6 worm cellular contexts compared by ENCODE assay signal in the genomic region with DNA sequence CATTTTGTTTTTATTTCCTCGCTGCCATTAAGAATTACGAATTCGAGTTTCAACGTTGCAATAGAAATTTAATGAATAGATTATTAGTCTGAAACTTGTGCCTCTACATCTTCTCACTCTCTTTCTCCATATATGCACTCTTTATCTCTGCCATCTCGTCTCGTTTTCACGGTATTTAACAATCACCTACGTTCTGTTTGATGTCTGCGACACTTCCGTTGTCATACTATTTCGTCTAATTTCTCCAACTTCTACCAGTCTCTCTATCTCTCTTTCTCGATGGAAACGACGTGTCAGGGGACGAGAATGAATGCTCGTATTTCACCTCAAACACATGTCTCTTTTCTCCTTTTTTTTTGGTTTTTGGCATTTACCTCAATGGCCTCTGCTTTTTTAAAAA.
A peak's percentile ranks its signal among the peaks of the same experiment; 100 is the strongest.
TF ChIP-seq lines count a peak whose summit lies in the region.

No protein-coding gene starts in this region.

TF ChIP-seq in whole organism, L1 larva, 84 proteins besides CTCF, POLR2A, EP300 and RAD21 (continued from another document and continues in another):
- TF ChIP-seq egl-27 (tag; optimal IDR thresholded peaks at IDR 0.05; lab: Kevin White, UChicago) = no peak
- no peak; the same call in 1 of the 2 replicates for TF ChIP-seq grh-1 (GFP tag; IDR thresholded peaks at IDR 0.05; lab: Robert Waterston, UW)
- TF ChIP-seq hlh-17 (GFP tag; optimal IDR thresholded peaks at IDR 0.05; lab: Kevin White, UChicago; ENCODE audit: borderline replicate concordance) = no peak
- no peak for TF ChIP-seq efl-3 (GFP tag; optimal IDR thresholded peaks at IDR 0.05; lab: Kevin White, UChicago)
- no peak for TF ChIP-seq vab-15 (tag; optimal IDR thresholded peaks at IDR 0.05; lab: Kevin White, UChicago)
- no peak for TF ChIP-seq snpc-4 (tag; optimal IDR thresholded peaks at IDR 0.05; lab: Kevin White, UChicago)
- TF ChIP-seq nhr-71 (tag; optimal IDR thresholded peaks at IDR 0.05; lab: Kevin White, UChicago) = peak; percentile 70
- no peak for TF ChIP-seq sptf-1 (tag; optimal IDR thresholded peaks at IDR 0.05; lab: Kevin White, UChicago)
- no peak for TF ChIP-seq nhr-77 (tag; optimal IDR thresholded peaks at IDR 0.05; lab: Kevin White, UChicago)
- TF ChIP-seq mef-2 (tag; optimal IDR thresholded peaks at IDR 0.05; lab: Kevin White, UChicago) = no peak
- peak; percentile 51 for TF ChIP-seq fkh-8 (tag; optimal IDR thresholded peaks at IDR 0.05; lab: Kevin White, UChicago)
- TF ChIP-seq zag-1 (tag; optimal IDR thresholded peaks at IDR 0.05; lab: Kevin White, UChicago) = no peak
- no peak for TF ChIP-seq ceh-88 (GFP tag; IDR thresholded peaks at IDR 0.05; lab: Robert Waterston, UW)
- TF ChIP-seq nhr-28 (tag; optimal IDR thresholded peaks at IDR 0.05; lab: Kevin White, UChicago) = no peak
- TF ChIP-seq fos-1 (tag; optimal IDR thresholded peaks at IDR 0.05; lab: Kevin White, UChicago) = no peak
- TF ChIP-seq ets-5 (GFP tag; IDR thresholded peaks at IDR 0.05; lab: Robert Waterston, UW) = no peak
- no peak for TF ChIP-seq F16B12.6 (tag; optimal IDR thresholded peaks at IDR 0.05; lab: Kevin White, UChicago)
- peak; percentile 32 for TF ChIP-seq xbp-1 (tag; optimal IDR thresholded peaks at IDR 0.05; lab: Kevin White, UChicago)
- TF ChIP-seq lin-13 (GFP tag; optimal IDR thresholded peaks at IDR 0.05; lab: Kevin White, UChicago) = no peak
- TF ChIP-seq ztf-4 (tag; optimal IDR thresholded peaks at IDR 0.05; lab: Kevin White, UChicago) = peak; percentile 19
- no peak for TF ChIP-seq ztf-11 (tag; optimal IDR thresholded peaks at IDR 0.05; lab: Kevin White, UChicago)
- no peak for TF ChIP-seq aha-1 (tag; optimal IDR thresholded peaks at IDR 0.05; lab: Kevin White, UChicago)

TF ChIP-seq in whole organism, L2 larva, 48 proteins besides CTCF, POLR2A, EP300 and RAD21 (continued from another document):
- TF ChIP-seq elt-3 (tag; optimal IDR thresholded peaks at IDR 0.05; lab: Kevin White, UChicago) (no peak), nhr-237 (tag; optimal IDR thresholded peaks at IDR 0.05; lab: Kevin White, UChicago) (no peak), crh-2 (tag; optimal IDR thresholded peaks at IDR 0.05; lab: Kevin White, UChicago) (peak; percentile 90), ama-1 (optimal IDR thresholded peaks at IDR 0.05; lab: Kevin White, UChicago) (peak; percentile 36), nhr-129 (tag; optimal IDR thresholded peaks at IDR 0.05; lab: Kevin White, UChicago) (peak; percentile 78), nhr-25 (tag; optimal IDR thresholded peaks at IDR 0.05; lab: Kevin White, UChicago) (peak; percentile 25), sma-3 (GFP tag; optimal IDR thresholded peaks at IDR 0.05; lab: Kevin White, UChicago) (peak; percentile 10), aly-2 (tag; optimal IDR thresholded peaks at IDR 0.05; lab: Kevin White, UChicago) (no peak), gmeb-1 (tag; optimal IDR thresholded peaks at IDR 0.05; lab: Kevin White, UChicago) (peak; percentile 11), unc-55 (GFP tag; optimal IDR thresholded peaks at IDR 0.05; lab: Kevin White, UChicago) (peak; percentile 69), unc-39 (tag; optimal IDR thresholded peaks at IDR 0.05; lab: Kevin White, UChicago) (no peak), nhr-21 (tag; optimal IDR thresholded peaks at IDR 0.05; lab: Kevin White, UChicago) (peak; percentile 39), ztf-1 (GFP tag; conservative IDR thresholded peaks at IDR 0.05; lab: Robert Waterston, UW) (no peak), mdl-1 (tag; optimal IDR thresholded peaks at IDR 0.05; lab: Kevin White, UChicago) (peak in 1 of 2 experiments; percentile 23), lin-13 (GFP tag; optimal IDR thresholded peaks at IDR 0.05; lab: Kevin White, UChicago) (peak; percentile 28), C34F6.9 (tag; optimal IDR thresholded peaks at IDR 0.05; lab: Kevin White, UChicago) (peak; percentile 61), F13H6.1 (tag; optimal IDR thresholded peaks at IDR 0.05; lab: Kevin White, UChicago) (peak; percentile 73), alr-1 (tag; optimal IDR thresholded peaks at IDR 0.05; lab: Kevin White, UChicago) (no peak), mab-5 (tag; optimal IDR thresholded peaks at IDR 0.05; lab: Kevin White, UChicago) (no peak)

TF ChIP-seq in whole organism, L3 larva, 47 proteins besides CTCF, POLR2A, EP300 and RAD21 (continued from another document):
- TF ChIP-seq elt-2 (tag; optimal IDR thresholded peaks at IDR 0.05; lab: Kevin White, UChicago) (peak; percentile 53), elt-1 (tag; optimal IDR thresholded peaks at IDR 0.05; lab: Kevin White, UChicago) (peak; percentile 48)

TF ChIP-seq in whole organism, L4 larva, 104 proteins besides CTCF, POLR2A, EP300 and RAD21 (continued from another document and continues in another):
- TF ChIP-seq ztf-11 (tag; optimal IDR thresholded peaks at IDR 0.05; lab: Kevin White, UChicago) (no peak), madf-9 (GFP tag; conservative IDR thresholded peaks at IDR 0.05; lab: Robert Waterston, UW) (no peak), madf-5 (GFP tag; IDR thresholded peaks at IDR 0.05; lab: Robert Waterston, UW) (no peak), egl-27 (tag; optimal IDR thresholded peaks at IDR 0.05; lab: Kevin White, UChicago) (no peak), F10B5.3 (tag; optimal IDR thresholded peaks at IDR 0.05; lab: Kevin White, UChicago) (no peak), set-16 (GFP tag; IDR thresholded peaks at IDR 0.05; lab: Robert Waterston, UW) (no peak), mxl-2 (GFP tag; conservative IDR thresholded peaks at IDR 0.05; lab: Robert Waterston, UW) (no peak), unc-62 (GFP tag; optimal IDR thresholded peaks at IDR 0.05 in 1 of 2; lab: Kevin White, UChicago) (peak in 1 of 2 experiments; percentile 14), unc-62 (tag; optimal IDR thresholded peaks at IDR 0.05; lab: Kevin White, UChicago) (no peak), nhr-28 (tag; optimal IDR thresholded peaks at IDR 0.05; lab: Kevin White, UChicago) (peak; percentile 39), unc-130 (GFP tag; optimal IDR thresholded peaks at IDR 0.05; lab: Kevin White, UChicago) (no peak), daf-12 (tag; optimal IDR thresholded peaks at IDR 0.05; lab: Kevin White, UChicago) (no peak), ces-1 (GFP tag; optimal IDR thresholded peaks at IDR 0.05; lab: Kevin White, UChicago) (no peak), Y75B8A.6 (GFP tag; IDR thresholded peaks at IDR 0.05; lab: Robert Waterston, UW) (no peak), php-3 (GFP tag; IDR thresholded peaks at IDR 0.05; lab: Robert Waterston, UW) (no peak), sdz-12 (GFP tag; optimal IDR thresholded peaks at IDR 0.05; lab: Kevin White, UChicago) (no peak), ztf-7 (tag; optimal IDR thresholded peaks at IDR 0.05; lab: Kevin White, UChicago) (no peak), rbr-2 (tag; optimal IDR thresholded peaks at IDR 0.05; lab: Kevin White, UChicago) (peak; percentile 20), aly-2 (tag; optimal IDR thresholded peaks at IDR 0.05; lab: Kevin White, UChicago) (no peak), nhr-10 (tag; optimal IDR thresholded peaks at IDR 0.05; lab: Kevin White, UChicago) (no peak), nhr-25 (tag; optimal IDR thresholded peaks at IDR 0.05; lab: Kevin White, UChicago; ENCODE audit: borderline replicate concordance, insufficient read depth) (no peak), jun-1 (tag; optimal IDR thresholded peaks at IDR 0.05; lab: Kevin White, UChicago) (no peak), daf-16 (GFP tag; optimal IDR thresholded peaks at IDR 0.05; lab: Kevin White, UChicago) (no peak), daf-16 (tag; optimal IDR thresholded peaks at IDR 0.05; lab: Kevin White, UChicago) (peak; percentile 42), zip-2 (tag; optimal IDR thresholded peaks at IDR 0.05; lab: Kevin White, UChicago) (no peak), cey-2 (tag; optimal IDR thresholded peaks at IDR 0.05; lab: Kevin White, UChicago; ENCODE audit: borderline replicate concordance, insufficient read depth) (no peak), ceh-82 (tag; optimal IDR thresholded peaks at IDR 0.05; lab: Kevin White, UChicago) (no peak), dpl-1 (GFP tag; optimal IDR thresholded peaks at IDR 0.05; lab: Kevin White, UChicago) (peak; percentile 12), hmg-1.1 (GFP tag; IDR thresholded peaks at IDR 0.05; lab: Robert Waterston, UW) (peak; percentile 56; the same call in 1 of the 2 replicates), ZK546.5 (tag; optimal IDR thresholded peaks at IDR 0.05; lab: Kevin White, UChicago) (no peak)

TF ChIP-seq in whole organism, late embryonic, 69 proteins besides CTCF, POLR2A, EP300 and RAD21 (continued from another document and continues in another):
- TF ChIP-seq T23F11.4 (GFP tag; optimal IDR thresholded peaks at IDR 0.05; lab: Kevin White, UChicago) = no peak
- peak; percentile 79 for TF ChIP-seq ceh-34 (tag; optimal IDR thresholded peaks at IDR 0.05; lab: Kevin White, UChicago)
- TF ChIP-seq madf-2 (tag; optimal IDR thresholded peaks at IDR 0.05; lab: Kevin White, UChicago) = no peak
- no peak for TF ChIP-seq tbx-2 (tag; optimal IDR thresholded peaks at IDR 0.05; lab: Kevin White, UChicago)
- no peak for TF ChIP-seq syd-9 (tag; optimal IDR thresholded peaks at IDR 0.05; lab: Kevin White, UChicago)
- no peak for TF ChIP-seq ceh-24 (tag; optimal IDR thresholded peaks at IDR 0.05; lab: Kevin White, UChicago)
- no peak for TF ChIP-seq ceh-48 (tag; optimal IDR thresholded peaks at IDR 0.05; lab: Kevin White, UChicago)
- no peak for TF ChIP-seq hlh-8 (tag; optimal IDR thresholded peaks at IDR 0.05; lab: Kevin White, UChicago)
- TF ChIP-seq nhr-11 (tag; optimal IDR thresholded peaks at IDR 0.05; lab: Kevin White, UChicago) = no peak
- TF ChIP-seq unc-3 (GFP tag; conservative IDR thresholded peaks at IDR 0.05; lab: Robert Waterston, UW) = no peak
- TF ChIP-seq unc-3 (tag; optimal IDR thresholded peaks at IDR 0.05; lab: Kevin White, UChicago) = no peak
- no peak for TF ChIP-seq pat-9 (tag; optimal IDR thresholded peaks at IDR 0.05; lab: Kevin White, UChicago)
- TF ChIP-seq pag-3 (tag; optimal IDR thresholded peaks at IDR 0.05; lab: Kevin White, UChicago; ENCODE audit: borderline replicate concordance) = no peak
- TF ChIP-seq nfya-1 (tag; optimal IDR thresholded peaks at IDR 0.05; lab: Kevin White, UChicago) = peak; percentile 28
- no peak for TF ChIP-seq K02D7.2 (tag; optimal IDR thresholded peaks at IDR 0.05; lab: Kevin White, UChicago)
- TF ChIP-seq ceh-31 (tag; optimal IDR thresholded peaks at IDR 0.05; lab: Kevin White, UChicago) = peak; percentile 34
- TF ChIP-seq pqm-1 (tag; optimal IDR thresholded peaks at IDR 0.05; lab: Kevin White, UChicago) = no peak
- TF ChIP-seq dve-1 (tag; optimal IDR thresholded peaks at IDR 0.05; lab: Kevin White, UChicago) = no peak
- TF ChIP-seq odd-2 (tag; optimal IDR thresholded peaks at IDR 0.05; lab: Kevin White, UChicago) = no peak
- no peak for TF ChIP-seq hlh-6 (tag; optimal IDR thresholded peaks at IDR 0.05; lab: Kevin White, UChicago)
- TF ChIP-seq hlh-30 (tag; optimal IDR thresholded peaks at IDR 0.05; lab: Kevin White, UChicago; ENCODE audit: insufficient read depth) = peak; percentile 31
- TF ChIP-seq hlh-15 (tag; optimal IDR thresholded peaks at IDR 0.05; lab: Kevin White, UChicago) = no peak
- TF ChIP-seq zip-5 (tag; optimal IDR thresholded peaks at IDR 0.05; lab: Kevin White, UChicago) = no peak
- TF ChIP-seq elt-2 (tag; optimal IDR thresholded peaks at IDR 0.05; lab: Kevin White, UChicago) = no peak
- no peak for TF ChIP-seq eyg-1 (tag; optimal IDR thresholded peaks at IDR 0.05; lab: Kevin White, UChicago)
- TF ChIP-seq fkh-6 (tag; optimal IDR thresholded peaks at IDR 0.05; lab: Kevin White, UChicago) = no peak
- TF ChIP-seq rnt-1 (tag; optimal IDR thresholded peaks at IDR 0.05; lab: Kevin White, UChicago) = no peak
- no peak for TF ChIP-seq tbx-7 (tag; optimal IDR thresholded peaks at IDR 0.05; lab: Kevin White, UChicago)
- TF ChIP-seq ceh-6 (GFP tag; optimal IDR thresholded peaks at IDR 0.05; lab: Kevin White, UChicago) = no peak
- no peak for TF ChIP-seq C08G9.2 (tag; optimal IDR thresholded peaks at IDR 0.05; lab: Kevin White, UChicago)
- no peak for TF ChIP-seq elt-4 (tag; optimal IDR thresholded peaks at IDR 0.05; lab: Kevin White, UChicago)
- no peak for TF ChIP-seq fkh-10 (GFP tag; optimal IDR thresholded peaks at IDR 0.05; lab: Kevin White, UChicago)
- no peak for TF ChIP-seq ets-4 (tag; optimal IDR thresholded peaks at IDR 0.05; lab: Kevin White, UChicago)
- no peak for TF ChIP-seq ceh-2 (tag; optimal IDR thresholded peaks at IDR 0.05; lab: Kevin White, UChicago)

TF ChIP-seq in whole organism, young adult, 124 proteins besides CTCF, POLR2A, EP300 and RAD21 (continued from another document):
- TF ChIP-seq dpff-1 (tag; optimal IDR thresholded peaks at IDR 0.05; lab: Kevin White, UChicago) (no peak), lin-40 (tag; optimal IDR thresholded peaks at IDR 0.05; lab: Kevin White, UChicago) (peak; percentile 16), ceh-27 (GFP tag; optimal IDR thresholded peaks at IDR 0.05; lab: Kevin White, UChicago) (no peak), B0019.2 (GFP tag; conservative IDR thresholded peaks at IDR 0.05; lab: Robert Waterston, UW) (no peak), chd-7 (tag; optimal IDR thresholded peaks at IDR 0.05; lab: Kevin White, UChicago) (no peak), ceh-79 (tag; optimal IDR thresholded peaks at IDR 0.05; lab: Kevin White, UChicago) (no peak), mcd-1 (GFP tag; IDR thresholded peaks at IDR 0.05; lab: Robert Waterston, UW) (0 out of 2 replicates have a peak, but pooled peaks have one; percentile 35), nfyb-1 (GFP tag; IDR thresholded peaks at IDR 0.05; lab: Robert Waterston, UW) (peak; percentile 22; the same call in 1 of the 2 replicates), lsl-1 (GFP tag; optimal IDR thresholded peaks at IDR 0.05; lab: Kevin White, UChicago) (no peak), madf-10 (tag; optimal IDR thresholded peaks at IDR 0.05; lab: Kevin White, UChicago) (peak; percentile 9), ceh-58 (GFP tag; IDR thresholded peaks at IDR 0.05; lab: Robert Waterston, UW) (no peak), F52B5.7 (tag; optimal IDR thresholded peaks at IDR 0.05; lab: Kevin White, UChicago) (no peak), ztf-28 (GFP tag; IDR thresholded peaks at IDR 0.05; lab: Robert Waterston, UW) (no peak), athp-1 (tag; optimal IDR thresholded peaks at IDR 0.05; lab: Kevin White, UChicago) (no peak), ztf-6 (GFP tag; IDR thresholded peaks at IDR 0.05; lab: Robert Waterston, UW) (no peak), bed-1 (GFP tag; IDR thresholded peaks at IDR 0.05; lab: Robert Waterston, UW) (no peak), hlh-12 (tag; optimal IDR thresholded peaks at IDR 0.05; lab: Kevin White, UChicago) (no peak), F57C9.4 (tag; optimal IDR thresholded peaks at IDR 0.05; lab: Kevin White, UChicago) (no peak), somi-1 (GFP tag; optimal IDR thresholded peaks at IDR 0.05; lab: Kevin White, UChicago) (no peak), B0035.1 (tag; optimal IDR thresholded peaks at IDR 0.05; lab: Kevin White, UChicago) (no peak), ama-1 (optimal IDR thresholded peaks at IDR 0.05; lab: Kevin White, UChicago) (no peak), ama-1 (GFP tag; optimal IDR thresholded peaks at IDR 0.05; lab: Kevin White, UChicago) (no peak), akir-1 (GFP tag; optimal IDR thresholded peaks at IDR 0.05; lab: Kevin White, UChicago) (no peak), F22D6.2 (tag; optimal IDR thresholded peaks at IDR 0.05; lab: Kevin White, UChicago) (no peak), ceh-40 (GFP tag; IDR thresholded peaks at IDR 0.05; lab: Robert Waterston, UW) (no peak)
